Fruit fly (Drosophila melanogaster) whole organism, prepupa: ENCODE results near the gene Prosbeta2.

ENCODE experiments used
- CG10631 ChIP-seq: fragments of 200-800 bp; sonication (Bioruptor generic); optimal IDR thresholded peaks from 2 replicates; lab custom pipeline; 2016; ENCODE audit warnings: missing biosample characterization, missing genetic modification characterization
- CG11902 ChIP-seq: fragments of 200-800 bp; sonication (Bioruptor generic); optimal IDR thresholded peaks from 3 replicates; lab custom pipeline; 2016; ENCODE audit warnings: missing biosample characterization, missing genetic modification characterization
- CG34406 ChIP-seq: fragments of 200-800 bp; sonication (Bioruptor generic); optimal IDR thresholded peaks from 3 replicates; lab custom pipeline; 2016; ENCODE audit warnings: missing biosample characterization, missing genetic modification characterization
- CG6163 ChIP-seq: fragments of 200-800 bp; sonication (Bioruptor generic); IDR thresholded peaks from 3 replicates; pipeline ENCODE4 v1.3.6; 2022; ENCODE audit warnings: missing biosample characterization, missing genetic modification characterization
- CG6792 ChIP-seq: fragments of 200-800 bp; sonication (Bioruptor generic); optimal IDR thresholded peaks from 3 replicates; lab custom pipeline; 2016; ENCODE audit warnings: missing biosample characterization, missing genetic modification characterization
- CG8119 ChIP-seq: fragments of 200-800 bp; sonication (Bioruptor generic); IDR thresholded peaks from 3 replicates; pipeline ENCODE4 v1.3.6; 2022; ENCODE audit warnings: missing biosample characterization, missing genetic modification characterization
- Eip78C ChIP-seq: fragments of 200-800 bp; sonication (Bioruptor generic); peaks from one replicate; lab custom pipeline; 2016; ENCODE audit warnings: missing biosample characterization, missing genetic modification characterization
- Hr4 ChIP-seq: fragments of 200-800 bp; sonication (Bioruptor generic); optimal IDR thresholded peaks from 3 replicates; lab custom pipeline; 2016; ENCODE audit warnings: missing biosample characterization, missing genetic modification characterization
- Lpt ChIP-seq: fragments of 200-800 bp; sonication (Bioruptor generic); optimal IDR thresholded peaks from 3 replicates; lab custom pipeline; 2016; ENCODE audit warnings: missing biosample characterization, missing genetic modification characterization
- Sox102F ChIP-seq: fragments of 200-800 bp; sonication (Bioruptor generic); optimal IDR thresholded peaks from 2 replicates; lab custom pipeline; 2016; ENCODE audit warnings: missing biosample characterization, mild to moderate bottlenecking, missing genetic modification characterization
- Sox14 ChIP-seq: fragments of 200-800 bp; sonication (Bioruptor generic); optimal IDR thresholded peaks from 3 replicates; lab custom pipeline; 2016; ENCODE audit warnings: missing biosample characterization, missing genetic modification characterization
- acj6 ChIP-seq: fragments of 200-800 bp; sonication (Bioruptor generic); optimal IDR thresholded peaks from 3 replicates; lab custom pipeline; 2016; ENCODE audit warnings: missing biosample characterization, missing genetic modification characterization
- cyc ChIP-seq: fragments of 200-800 bp; sonication (Bioruptor generic); optimal IDR thresholded peaks from 3 replicates; lab custom pipeline; 2016; ENCODE audit warnings: missing biosample characterization, missing genetic modification characterization
- fd85E ChIP-seq: fragments of 200-800 bp; sonication (Bioruptor generic); optimal IDR thresholded peaks from 3 replicates; lab custom pipeline; 2016; ENCODE audit warnings: missing biosample characterization, missing genetic modification characterization

DNA sequence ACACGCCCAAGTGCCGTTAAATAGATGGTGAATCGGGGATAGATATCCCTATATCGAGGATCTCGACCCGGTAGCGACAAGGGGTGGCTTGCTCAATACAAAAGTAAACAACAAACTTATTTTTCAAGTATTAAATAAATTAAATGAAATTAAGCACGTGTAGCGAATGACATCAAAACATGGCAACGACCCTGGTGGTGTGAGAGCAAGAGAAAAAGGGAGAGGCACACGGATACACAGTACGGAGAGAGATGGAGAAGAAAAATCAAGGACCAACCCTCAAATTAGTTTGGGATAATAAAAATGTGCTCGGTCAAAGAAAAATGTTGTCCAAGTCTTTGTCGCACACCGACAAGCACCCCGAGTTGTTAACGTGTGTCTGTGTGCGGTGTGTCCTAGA lies 21.3 kb downstream of the Prosbeta2 start:
- no peak for TF ChIP-seq fd85E (GFP tag; lab: Kevin White, UChicago)
- no peak for TF ChIP-seq CG11902 (GFP tag; lab: Kevin White, UChicago)
- no peak for TF ChIP-seq Sox14 (GFP tag; lab: Kevin White, UChicago)
- TF ChIP-seq Lpt: no peak
- no peak for TF ChIP-seq CG6792
- TF ChIP-seq CG6163 (GFP tag; lab: Robert Waterston, UW): no peak
- no peak for TF ChIP-seq Hr4 (GFP tag; lab: Kevin White, UChicago)
- no peak for TF ChIP-seq Eip78C
- TF ChIP-seq CG34406 (GFP tag; lab: Kevin White, UChicago): no peak
- no peak for TF ChIP-seq Sox102F (GFP tag; lab: Kevin White, UChicago)
- no peak for TF ChIP-seq CG10631 (GFP tag; lab: Kevin White, UChicago)
- TF ChIP-seq acj6 (GFP tag; lab: Kevin White, UChicago): no peak
- no peak for TF ChIP-seq cyc
- no peak for TF ChIP-seq CG8119 (GFP tag; lab: Robert Waterston, UW)
